Worm (Caenorhabditis elegans) whole organism, L1 larva: ENCODE measurements around the gene K07F5.15.

Source experiments
- dsc-1 ChIP-seq: sonication (generic microtip); optimal IDR thresholded peaks from 2 replicates; lab custom pipeline; 2016; ENCODE audit warnings: mild to moderate bottlenecking, missing genetic modification characterization, missing compliant biosample characterization
- lir-3 ChIP-seq: sonication (generic microtip); optimal IDR thresholded peaks from 2 replicates; lab custom pipeline; 2016; ENCODE audit warnings: mild to moderate bottlenecking, missing genetic modification characterization, moderate library complexity, missing compliant biosample characterization; ENCODE audit not compliant: poor library complexity
- mep-1 ChIP-seq: fragments of 150-350 bp; optimal IDR thresholded peaks from 2 replicates; lab custom pipeline; 2014; ENCODE audit warnings: missing biosample characterization, missing genetic modification characterization
- zag-1 ChIP-seq: fragments of 150-350 bp; optimal IDR thresholded peaks from 2 replicates; lab custom pipeline; 2014; ENCODE audit warnings: missing biosample characterization, missing genetic modification characterization

ce11 chrIV:9903608-9904007 is 38.7 kb downstream of the K07F5.15 start, which contains the start of gene best-13:
- no peak for TF ChIP-seq lir-3 (tag; lab: Kevin White, UChicago)
- no peak for TF ChIP-seq dsc-1
- TF ChIP-seq zag-1 (tag; lab: Kevin White, UChicago) = no peak
- TF ChIP-seq mep-1 (tag; lab: Kevin White, UChicago) = no peak
